Fruit fly (Drosophila melanogaster) whole organism, prepupa: Measurements from ENCODE around the gene Arl5.

ENCODE experiments used
- CG32006 ChIP-seq: fragments of 200-800 bp; sonication (Bioruptor generic); optimal IDR thresholded peaks from 3 replicates; lab custom pipeline; 2017; ENCODE audit warnings: missing biosample characterization, mild to moderate bottlenecking, missing genetic modification characterization
- CG6163 ChIP-seq: fragments of 200-800 bp; sonication (Bioruptor generic); IDR thresholded peaks from 3 replicates; pipeline ENCODE4 v1.3.6; 2022; ENCODE audit warnings: missing biosample characterization, missing genetic modification characterization
- CG9139 ChIP-seq: fragments of 200-800 bp; sonication (Bioruptor generic); optimal IDR thresholded peaks from 3 replicates; lab custom pipeline; 2017; ENCODE audit warnings: missing biosample characterization, mild to moderate bottlenecking, missing genetic modification characterization
- Eip93F ChIP-seq: fragments of 200-800 bp; sonication (Bioruptor generic); optimal IDR thresholded peaks from 2 replicates; lab custom pipeline; 2016; ENCODE audit warnings: missing biosample characterization, mild to moderate bottlenecking, missing genetic modification characterization
- Hr39 ChIP-seq: fragments of 200-800 bp; sonication (Bioruptor generic); optimal IDR thresholded peaks from 2 replicates; lab custom pipeline; 2016; ENCODE audit warnings: missing biosample characterization, missing genetic modification characterization
- achi ChIP-seq: fragments of 200-800 bp; sonication (Bioruptor generic); optimal IDR thresholded peaks from 3 replicates; lab custom pipeline; 2016; ENCODE audit warnings: missing biosample characterization, missing genetic modification characterization
- acj6 ChIP-seq: fragments of 200-800 bp; sonication (Bioruptor generic); optimal IDR thresholded peaks from 3 replicates; lab custom pipeline; 2016; ENCODE audit warnings: missing biosample characterization, missing genetic modification characterization
- pdm3 ChIP-seq: fragments of 200-800 bp; sonication (Bioruptor generic); optimal IDR thresholded peaks from 3 replicates; lab custom pipeline; 2016; ENCODE audit warnings: missing biosample characterization, missing genetic modification characterization
- ss ChIP-seq, 2 experiments: fragments of 200-800 bp; sonication (Bioruptor generic); optimal IDR thresholded peaks; 2 replicates in 1 of 2; 3 replicates in 1 of 2; lab custom pipeline; 2017 to 2018; ENCODE audit warnings: mild to moderate bottlenecking in 2 of 2, missing biosample characterization in 2 of 2, missing genetic modification characterization in 2 of 2, moderate library complexity in 1 of 2

dm6 chr3L:8345182-8345581 is 45.5 kb upstream of the Arl5 start:
- TF ChIP-seq CG6163 (no peak), achi (GFP tag; lab: Kevin White, UChicago) (no peak), ss (GFP tag; optimal IDR thresholded peaks at IDR 0.05; lab: Kevin White, UChicago) (no peak), pdm3 (GFP tag; lab: Kevin White, UChicago) (no peak), Eip93F (no peak), CG9139 (GFP tag; lab: Kevin White, UChicago) (no peak), Hr39 (no peak), CG32006 (GFP tag; lab: Kevin White, UChicago) (no peak), acj6 (GFP tag; lab: Kevin White, UChicago) (no peak)
